Fruit fly (Drosophila melanogaster): Measurements from ENCODE around the gene CG13813.
A peak's percentile ranks its signal among the peaks of the same experiment; 100 is the strongest.

CG13813 gene

dm6 chr3L:20187885-20188570, 43.4 kb upstream of the CG13813 start, which contains the start of gene Ssk (continued):
- TF ChIP-seq eve (GFP tag; optimal IDR thresholded peaks at IDR 0.05) (peak in 1 of 2 experiments; percentile 31), lab (GFP tag; optimal IDR thresholded peaks at IDR 0.05) (peak; percentile 52), CG34376 (GFP tag; optimal IDR thresholded peaks at IDR 0.05) (peak; percentile 82), Mrtf (GFP tag; IDR thresholded peaks at IDR 0.05) (no peak), onecut (GFP tag; IDR thresholded peaks at IDR 0.05) (peak; percentile 7; the same call in 1 of the 2 replicates), schlank (tag; optimal IDR thresholded peaks at IDR 0.05) (no peak), unpg (GFP tag; optimal IDR thresholded peaks at IDR 0.05) (no peak), Gug (GFP tag; IDR thresholded peaks at IDR 0.05) (no peak), otp (GFP tag; IDR thresholded peaks at IDR 0.05) (no peak), cwo (GFP tag; optimal IDR thresholded peaks at IDR 0.05) (peak; percentile 11), so (GFP tag; IDR thresholded peaks at IDR 0.05) (peak; percentile 36; the same call in 1 of the 3 replicates), Eip74EF (GFP tag; optimal IDR thresholded peaks at IDR 0.05) (peak in 1 of 2 experiments; percentile 22), B-H2 (GFP tag; optimal IDR thresholded peaks at IDR 0.05) (peak; percentile 40), HHEX (GFP tag; optimal IDR thresholded peaks at IDR 0.05) (no peak), CG6254 (GFP tag; optimal IDR thresholded peaks at IDR 0.05) (no peak), crc (GFP tag; optimal IDR thresholded peaks at IDR 0.05) (no peak), Med (GFP tag) (peak; percentile 30), Myb (GFP tag; optimal IDR thresholded peaks at IDR 0.05) (no peak), sd (tag; optimal IDR thresholded peaks at IDR 0.05) (peak; percentile 90)

dm6 chr3L:20191848-20192247, 39.6 kb upstream of the CG13813 start:
- TF ChIP-seq CG32532 (GFP tag; IDR thresholded peaks at IDR 0.05) = no peak
- no peak for TF ChIP-seq gsb (GFP tag; IDR thresholded peaks at IDR 0.05)
- TF ChIP-seq sd (tag; optimal IDR thresholded peaks at IDR 0.05) = no peak
- TF ChIP-seq Dfd (GFP tag; optimal IDR thresholded peaks at IDR 0.05) = peak in 1 of 2 experiments; percentile 64
- TF ChIP-seq CG12071 (GFP tag; optimal IDR thresholded peaks at IDR 0.05) = no peak
- TF ChIP-seq Camta (GFP tag; optimal IDR thresholded peaks at IDR 0.05) = no peak
- TF ChIP-seq inv (GFP tag; IDR thresholded peaks at IDR 0.05; ENCODE audit: partially characterized antibody) = no peak
- TF ChIP-seq CG14965 (GFP tag; optimal IDR thresholded peaks at IDR 0.05; ENCODE audit: borderline replicate concordance) = no peak
- no peak for TF ChIP-seq Sin3A (optimal IDR thresholded peaks at IDR 0.05)

dm6 chr3L:20192872-20193747, 38.4 kb upstream of the CG13813 start:
- 0 out of 2 replicates have a peak, but pooled peaks have one; percentile 48 for TF ChIP-seq GATAe (GFP tag; conservative IDR thresholded peaks at IDR 0.05)
- no peak for TF ChIP-seq Trl (optimal IDR thresholded peaks at IDR 0.05)
- TF ChIP-seq Trl (GFP tag; optimal IDR thresholded peaks at IDR 0.05) = no peak
- TF ChIP-seq CG2889 (GFP tag; IDR thresholded peaks at IDR 0.05) = no peak
- TF ChIP-seq CG6272 (GFP tag; IDR thresholded peaks at IDR 0.05) = no peak
- peak; percentile 22 for TF ChIP-seq gem (tag; optimal IDR thresholded peaks at IDR 0.05)
- TF ChIP-seq CG8944 (GFP tag; optimal IDR thresholded peaks at IDR 0.05) = no peak
- TF ChIP-seq CG5180 (GFP tag; optimal IDR thresholded peaks at IDR 0.05) = peak; percentile 90
- 0 out of 3 replicates have a peak, but pooled peaks have one; percentile 7 for TF ChIP-seq CG34422 (GFP tag; IDR thresholded peaks at IDR 0.05)
- peak; percentile 52 for TF ChIP-seq CG12769 (tag; optimal IDR thresholded peaks at IDR 0.05)
- peak; percentile 35 for TF ChIP-seq Xbp1 (GFP tag; optimal IDR thresholded peaks at IDR 0.05)
- peak; percentile 27; the same call in 1 of the 3 replicates for TF ChIP-seq row (GFP tag; IDR thresholded peaks at IDR 0.05)
- peak in 1 of 3 experiments; percentile 46 for TF ChIP-seq Stat92E (GFP tag; optimal IDR thresholded peaks at IDR 0.05)
- TF ChIP-seq tgo (GFP tag; IDR thresholded peaks at IDR 0.05) = 0 out of 3 replicates have a peak, but pooled peaks have one; percentile 15
- peak; percentile 57 for TF ChIP-seq Med (GFP tag)
- no peak for TF ChIP-seq dimm (GFP tag; IDR thresholded peaks at IDR 0.05)
- no peak for TF ChIP-seq CG33557 (GFP tag; optimal IDR thresholded peaks at IDR 0.05)
- TF ChIP-seq CG4854 (GFP tag; optimal IDR thresholded peaks at IDR 0.05) = no peak
- TF ChIP-seq HmgD (GFP tag; optimal IDR thresholded peaks at IDR 0.05) = no peak
